Worm (Caenorhabditis elegans) whole organism, L3 larva: ENCODE results near the gene tba-7.

Experiments used
- ceh-9 ChIP-seq: sonication (generic microtip); optimal IDR thresholded peaks from 2 replicates; lab custom pipeline; 2018; ENCODE audit warnings: missing biosample characterization, missing genetic modification characterization
- nhr-67 ChIP-seq: fragments of 150-350 bp; optimal IDR thresholded peaks from 2 replicates; lab custom pipeline; 2014; ENCODE audit warnings: missing biosample characterization, missing genetic modification characterization
- pqm-1 ChIP-seq: fragments of 150-350 bp; optimal IDR thresholded peaks from 2 replicates; lab custom pipeline; 2017; ENCODE audit warnings: missing biosample characterization, missing genetic modification characterization, inconsistent platforms
- skn-1 ChIP-seq: fragments of 150-350 bp; optimal IDR thresholded peaks from 2 replicates; lab custom pipeline; 2014; ENCODE audit warnings: missing biosample characterization, missing genetic modification characterization
- snpc-4 ChIP-seq: fragments of 150-350 bp; optimal IDR thresholded peaks from 2 replicates; lab custom pipeline; 2014; ENCODE audit warnings: missing biosample characterization, missing genetic modification characterization
- zag-1 ChIP-seq: fragments of 150-350 bp; optimal IDR thresholded peaks from 2 replicates; lab custom pipeline; 2014; ENCODE audit warnings: missing biosample characterization, missing genetic modification characterization

DNA sequence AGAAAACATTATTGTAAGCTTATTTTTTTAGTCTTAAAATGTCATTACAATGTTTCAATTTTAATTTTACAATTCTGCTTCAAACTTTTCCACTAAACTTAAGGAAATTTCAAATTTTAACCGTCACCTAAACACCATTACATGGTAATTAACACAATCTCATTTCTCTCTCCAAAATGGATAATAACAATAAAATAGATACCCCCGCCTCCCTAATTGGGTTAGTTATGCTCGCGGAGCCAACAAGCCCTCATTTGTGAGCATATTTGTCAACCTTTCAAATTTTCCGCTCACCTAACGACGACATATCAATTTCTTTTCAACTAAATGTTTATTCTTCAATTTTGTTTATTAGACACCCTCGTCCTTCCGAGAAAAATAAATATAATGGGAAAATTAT, 13.3 kb downstream of the tba-7 start:
- TF ChIP-seq nhr-67: no peak
- TF ChIP-seq pqm-1 (tag; lab: Kevin White, UChicago): no peak
- no peak for TF ChIP-seq zag-1 (tag; lab: Kevin White, UChicago)
- no peak for TF ChIP-seq snpc-4 (tag; lab: Kevin White, UChicago)
- TF ChIP-seq ceh-9: no peak
- no peak for TF ChIP-seq skn-1 (tag; lab: Kevin White, UChicago)
